Worm (Caenorhabditis elegans): ENCODE results near the gene cpg-2.

ce11 chrIII:7080689-7081088 is 23.1 kb downstream of the cpg-2 start, which contains the start of gene ZK418.7:
- TF ChIP-seq T22C8.4 (GFP tag; IDR thresholded peaks at IDR 0.05) (no peak), flt-1 (GFP tag; IDR thresholded peaks at IDR 0.05) (no peak), ztf-29 (GFP tag; IDR thresholded peaks at IDR 0.05) (no peak), ztf-23 (GFP tag; IDR thresholded peaks at IDR 0.05) (no peak), med-1 (GFP tag; optimal IDR thresholded peaks at IDR 0.05; ENCODE audit: insufficient read depth) (no peak)

Data from whole organism, midembryonic.